Fruit fly (Drosophila melanogaster): ENCODE measurements around the gene Lcp65Ab2.
A peak's percentile ranks its signal among the peaks of the same experiment; 100 is the strongest.

Lcp65Ab2 gene

dm6 chr3L:6157327-6158032 lies 11.0 kb downstream of the Lcp65Ab2 start, which contains the start of gene CG13297 (continued):
- TF ChIP-seq BEAF-32 (GFP tag; optimal IDR thresholded peaks at IDR 0.05) (no peak), Dek (tag; optimal IDR thresholded peaks at IDR 0.05) (peak; percentile 22), CG1647 (GFP tag; optimal IDR thresholded peaks at IDR 0.05) (no peak), caup (GFP tag; optimal IDR thresholded peaks at IDR 0.05; ENCODE audit: severe bottlenecking) (no peak), CG8478 (optimal IDR thresholded peaks at IDR 0.05) (no peak), CG14965 (GFP tag; optimal IDR thresholded peaks at IDR 0.05; ENCODE audit: borderline replicate concordance) (no peak), NC2β (GFP tag; optimal IDR thresholded peaks at IDR 0.05) (no peak), jing (GFP tag; optimal IDR thresholded peaks at IDR 0.05) (peak; percentile 38), insv (GFP tag; optimal IDR thresholded peaks at IDR 0.05) (no peak), TFAM (GFP tag; optimal IDR thresholded peaks at IDR 0.05) (no peak), Stat92E (GFP tag; optimal IDR thresholded peaks at IDR 0.05) (no peak), CG9437 (GFP tag; optimal IDR thresholded peaks at IDR 0.05) (peak; percentile 40), CG15696 (tag; optimal IDR thresholded peaks at IDR 0.05) (no peak), CG31224 (GFP tag; IDR thresholded peaks at IDR 0.05) (no peak), ind (GFP tag; optimal IDR thresholded peaks at IDR 0.05) (peak; percentile 45), phol (tag; optimal IDR thresholded peaks at IDR 0.05) (peak; percentile 75), CG14860 (GFP tag; IDR thresholded peaks at IDR 0.05; ENCODE audit: partially characterized antibody) (no peak), Hand (GFP tag; optimal IDR thresholded peaks at IDR 0.05) (no peak), da (GFP tag; optimal IDR thresholded peaks at IDR 0.05) (no peak), CG7928 (GFP tag; optimal IDR thresholded peaks at IDR 0.05) (no peak), Usf (GFP tag; optimal IDR thresholded peaks at IDR 0.05) (no peak), her (GFP tag; optimal IDR thresholded peaks at IDR 0.05) (no peak), CG12391 (tag; optimal IDR thresholded peaks at IDR 0.05) (peak; percentile 44), ato (GFP tag; IDR thresholded peaks at IDR 0.05; ENCODE audit: partially characterized antibody) (no peak), CG6854 (GFP tag; optimal IDR thresholded peaks at IDR 0.05) (no peak), CG17359 (tag; optimal IDR thresholded peaks at IDR 0.05) (peak; percentile 68), CG16813 (GFP tag; IDR thresholded peaks at IDR 0.05; ENCODE audit: partially characterized antibody) (no peak), dan (GFP tag; IDR thresholded peaks at IDR 0.05) (no peak), Ravus (GFP tag; IDR thresholded peaks at IDR 0.05) (no peak), kay (GFP tag; optimal IDR thresholded peaks at IDR 0.05) (no peak), Nf-YC (tag; optimal IDR thresholded peaks at IDR 0.05) (no peak), Dad (GFP tag; optimal IDR thresholded peaks at IDR 0.05) (no peak), H2.0 (GFP tag; IDR thresholded peaks at IDR 0.05) (no peak), Fer1 (GFP tag; optimal IDR thresholded peaks at IDR 0.05) (peak; percentile 38), CG8924 (tag; optimal IDR thresholded peaks at IDR 0.05) (peak; percentile 66), H15 (GFP tag; IDR thresholded peaks at IDR 0.05) (peak; percentile 36; the same call in 2 of the 3 replicates), Lhr (GFP tag; optimal IDR thresholded peaks at IDR 0.05) (no peak), CG10462 (GFP tag; optimal IDR thresholded peaks at IDR 0.05) (no peak), Atf-2 (GFP tag; optimal IDR thresholded peaks at IDR 0.05) (no peak), CG2199 (GFP tag; IDR thresholded peaks at IDR 0.05) (no peak), pum (GFP tag; optimal IDR thresholded peaks at IDR 0.05) (no peak), Bdp1 (GFP tag; optimal IDR thresholded peaks at IDR 0.05) (no peak), Gsc (GFP tag; IDR thresholded peaks at IDR 0.05) (no peak), Ada2b (GFP tag; IDR thresholded peaks at IDR 0.05) (0 out of 2 replicates have a peak, but pooled peaks have one; percentile 30), CG6272 (GFP tag; IDR thresholded peaks at IDR 0.05) (no peak), MTF-1 (GFP tag; optimal IDR thresholded peaks at IDR 0.05; ENCODE audit: borderline replicate concordance) (no peak), CG10959 (GFP tag; IDR thresholded peaks at IDR 0.05) (no peak), Oli (tag; optimal IDR thresholded peaks at IDR 0.05) (peak; percentile 76), org-1 (GFP tag; optimal IDR thresholded peaks at IDR 0.05) (peak; percentile 37), CTCF (GFP tag; optimal IDR thresholded peaks at IDR 0.05) (no peak)

All from whole organism, embryonic.